Worm (Caenorhabditis elegans): ENCODE results near the gene pqn-29.

DNA sequence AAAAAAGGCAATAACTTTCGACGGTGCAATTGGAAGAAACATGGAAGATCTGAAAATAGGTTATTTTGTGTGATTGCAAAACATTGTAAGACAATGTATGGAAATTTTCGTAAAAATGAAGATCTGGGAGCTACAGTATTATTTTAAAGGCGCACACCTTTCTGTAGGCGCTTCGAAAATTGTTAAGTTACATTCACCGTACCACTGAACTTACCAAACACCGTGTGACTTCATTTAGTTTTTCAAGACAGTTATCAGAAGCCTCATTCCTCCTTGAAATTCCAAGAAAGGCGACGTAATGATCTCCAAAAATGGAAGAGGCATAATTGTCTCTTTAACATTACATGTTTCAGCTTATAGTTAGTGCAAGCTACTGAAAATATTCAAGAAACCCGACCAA lies 7.8 kb upstream of the pqn-29 start:
- TF ChIP-seq nhr-77 (tag; optimal IDR thresholded peaks at IDR 0.05): no peak
- TF ChIP-seq skn-1 (tag; optimal IDR thresholded peaks at IDR 0.05): no peak
- TF ChIP-seq ceh-82 (tag; optimal IDR thresholded peaks at IDR 0.05): no peak
- TF ChIP-seq elt-3 (tag; optimal IDR thresholded peaks at IDR 0.05): no peak
- TF ChIP-seq nhr-21 (tag; optimal IDR thresholded peaks at IDR 0.05): no peak
- no peak for TF ChIP-seq egl-27 (tag; optimal IDR thresholded peaks at IDR 0.05)
- TF ChIP-seq mdl-1 (tag; optimal IDR thresholded peaks at IDR 0.05): no peak
- no peak for TF ChIP-seq F13H6.1 (tag; optimal IDR thresholded peaks at IDR 0.05)
- no peak for TF ChIP-seq ZK546.5 (tag; optimal IDR thresholded peaks at IDR 0.05)
- TF ChIP-seq blmp-1 (tag; optimal IDR thresholded peaks at IDR 0.05; ENCODE audit: insufficient read depth): no peak
- no peak for TF ChIP-seq ama-1 (optimal IDR thresholded peaks at IDR 0.05)
- no peak for TF ChIP-seq snpc-4 (tag; optimal IDR thresholded peaks at IDR 0.05)
- no peak for TF ChIP-seq sma-3 (GFP tag; optimal IDR thresholded peaks at IDR 0.05)
